Worm (Caenorhabditis elegans): Measurements from ENCODE around the gene F43H9.4.

DNA sequence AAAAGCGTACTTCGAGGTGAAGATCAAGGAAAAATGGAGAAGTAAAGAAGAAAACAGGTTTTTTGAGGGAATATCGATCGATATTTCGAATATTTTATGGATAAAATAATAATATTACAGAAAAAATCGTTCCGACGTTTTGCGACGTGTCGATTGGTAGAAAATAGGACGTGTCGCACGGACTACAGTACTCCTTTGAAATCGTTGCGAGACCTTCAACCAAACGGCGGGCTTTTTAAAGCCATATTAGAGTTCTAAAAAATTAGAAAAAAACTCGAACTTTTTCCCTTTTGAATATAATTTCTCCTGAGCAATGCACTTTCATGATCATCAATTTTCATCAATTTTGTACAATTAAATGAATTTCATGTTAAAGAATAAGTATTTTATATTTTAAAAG lies 16.4 kb upstream of the F43H9.4 start, which contains the start of gene Y97E10AR.4:
- no peak for TF ChIP-seq nhr-237 (tag; optimal IDR thresholded peaks at IDR 0.05)
- no peak for TF ChIP-seq tbx-8 (GFP tag; optimal IDR thresholded peaks at IDR 0.05)
- TF ChIP-seq unc-62 (GFP tag; optimal IDR thresholded peaks at IDR 0.05) = no peak
- TF ChIP-seq blmp-1 (tag; optimal IDR thresholded peaks at IDR 0.05) = no peak
- TF ChIP-seq unc-39 (tag; optimal IDR thresholded peaks at IDR 0.05) = no peak
- TF ChIP-seq lsy-2 (tag; optimal IDR thresholded peaks at IDR 0.05) = no peak
